Fruit fly (Drosophila melanogaster) whole organism, pupa: ENCODE data around the gene CG14647.

Experiments
- CG10348 ChIP-seq: fragments of 200-800 bp; sonication (Bioruptor generic); IDR thresholded peaks from 2 replicates; pipeline ENCODE4 v1.3.6; 2022; ENCODE audit warnings: missing biosample characterization, missing genetic modification characterization
- CG12605 ChIP-seq: fragments of 200-800 bp; sonication (Bioruptor generic); IDR thresholded peaks from 2 replicates; pipeline ENCODE4 v1.3.6; 2022; ENCODE audit warnings: missing biosample characterization, missing genetic modification characterization
- CG13204 ChIP-seq: fragments of 200-800 bp; sonication (Bioruptor generic); optimal IDR thresholded peaks from 2 replicates; lab custom pipeline; 2018; ENCODE audit warnings: missing biosample characterization, mild to moderate bottlenecking, missing genetic modification characterization, moderate library complexity
- CG14655 ChIP-seq: fragments of 200-800 bp; sonication (Bioruptor generic); optimal IDR thresholded peaks from 3 replicates; lab custom pipeline; 2017; ENCODE audit warnings: mild to moderate bottlenecking, missing biosample characterization, missing genetic modification reagents, missing genetic modification characterization
- CG15710 ChIP-seq: fragments of 200-800 bp; sonication (Bioruptor generic); optimal IDR thresholded peaks from 2 replicates; lab custom pipeline; 2018; ENCODE audit warnings: missing biosample characterization, mild to moderate bottlenecking, missing genetic modification characterization, moderate library complexity
- CG17806 ChIP-seq: fragments of 200-800 bp; sonication (Bioruptor generic); optimal IDR thresholded peaks from 2 replicates; lab custom pipeline; 2018; ENCODE audit warnings: missing biosample characterization, mild to moderate bottlenecking, missing genetic modification characterization, moderate library complexity
- CG32121 ChIP-seq: fragments of 200-800 bp; sonication (Bioruptor generic); IDR thresholded peaks from 2 replicates; pipeline ENCODE4 v1.3.6; 2022; ENCODE audit warnings: missing biosample characterization, missing genetic modification characterization
- CG34367 ChIP-seq: fragments of 200-800 bp; sonication (Bioruptor generic); optimal IDR thresholded peaks from 2 replicates; lab custom pipeline; 2018; ENCODE audit warnings: missing biosample characterization, mild to moderate bottlenecking, missing genetic modification characterization
- CG4496 ChIP-seq: fragments of 200-800 bp; sonication (Bioruptor generic); IDR thresholded peaks from 3 replicates; pipeline ENCODE4 v1.3.6; 2022; ENCODE audit warnings: missing biosample characterization, missing genetic modification characterization
- CG8159 ChIP-seq: fragments of 200-800 bp; sonication (Bioruptor generic); optimal IDR thresholded peaks from 3 replicates; lab custom pipeline; 2018; ENCODE audit warnings: missing biosample characterization, mild to moderate bottlenecking, missing genetic modification characterization, moderate library complexity
- CG8301 ChIP-seq: fragments of 200-800 bp; sonication (Bioruptor generic); optimal IDR thresholded peaks from 2 replicates; lab custom pipeline; 2018; ENCODE audit warnings: missing biosample characterization, mild to moderate bottlenecking, missing genetic modification characterization
- CG9948 ChIP-seq: fragments of 200-800 bp; sonication (Bioruptor generic); optimal IDR thresholded peaks from 2 replicates; lab custom pipeline; 2018; ENCODE audit warnings: missing biosample characterization, mild to moderate bottlenecking, missing genetic modification characterization, moderate library complexity
- D1 ChIP-seq: fragments of 200-800 bp; sonication (Bioruptor generic); optimal IDR thresholded peaks from 2 replicates; lab custom pipeline; 2018; ENCODE audit warnings: missing biosample characterization, mild to moderate bottlenecking, missing genetic modification characterization, moderate library complexity
- EcR ChIP-seq: fragments of 200-800 bp; sonication (Bioruptor generic); optimal IDR thresholded peaks from 3 replicates; lab custom pipeline; 2019; ENCODE audit warnings: missing biosample characterization, missing genetic modification characterization, mild to moderate bottlenecking, moderate library complexity, missing genetic modification reagents
- Ets98B ChIP-seq: fragments of 200-800 bp; sonication (Bioruptor generic); IDR thresholded peaks from 2 replicates; pipeline ENCODE4 v1.3.6; 2022; ENCODE audit warnings: missing biosample characterization, missing genetic modification characterization
- Pif1A ChIP-seq: fragments of 200-800 bp; sonication (Bioruptor generic); optimal IDR thresholded peaks from 3 replicates; lab custom pipeline; 2016; ENCODE audit warnings: missing biosample characterization, missing genetic modification characterization
- Pif1B ChIP-seq: fragments of 200-800 bp; sonication (Bioruptor generic); optimal IDR thresholded peaks from 3 replicates; lab custom pipeline; 2016; ENCODE audit warnings: missing biosample characterization, missing genetic modification characterization
- Snoo ChIP-seq: fragments of 200-800 bp; sonication (Bioruptor generic); optimal IDR thresholded peaks from 3 replicates; lab custom pipeline; 2017; ENCODE audit warnings: missing biosample characterization, mild to moderate bottlenecking, missing genetic modification characterization, inconsistent platforms
- fd96Ca ChIP-seq: fragments of 200-800 bp; sonication (Bioruptor generic); IDR thresholded peaks from 3 replicates; pipeline ENCODE4 v1.3.6; 2022; ENCODE audit warnings: missing biosample characterization, missing genetic modification characterization
- gl ChIP-seq: fragments of 200-800 bp; sonication (Bioruptor generic); optimal IDR thresholded peaks from 2 replicates; lab custom pipeline; 2018; ENCODE audit warnings: missing biosample characterization, mild to moderate bottlenecking, missing genetic modification characterization
- rn ChIP-seq: fragments of 200-800 bp; sonication (Bioruptor generic); IDR thresholded peaks from 2 replicates; pipeline ENCODE4 v1.3.6; 2022; ENCODE audit warnings: missing biosample characterization, missing genetic modification characterization

The CG14647 gene

DNA sequence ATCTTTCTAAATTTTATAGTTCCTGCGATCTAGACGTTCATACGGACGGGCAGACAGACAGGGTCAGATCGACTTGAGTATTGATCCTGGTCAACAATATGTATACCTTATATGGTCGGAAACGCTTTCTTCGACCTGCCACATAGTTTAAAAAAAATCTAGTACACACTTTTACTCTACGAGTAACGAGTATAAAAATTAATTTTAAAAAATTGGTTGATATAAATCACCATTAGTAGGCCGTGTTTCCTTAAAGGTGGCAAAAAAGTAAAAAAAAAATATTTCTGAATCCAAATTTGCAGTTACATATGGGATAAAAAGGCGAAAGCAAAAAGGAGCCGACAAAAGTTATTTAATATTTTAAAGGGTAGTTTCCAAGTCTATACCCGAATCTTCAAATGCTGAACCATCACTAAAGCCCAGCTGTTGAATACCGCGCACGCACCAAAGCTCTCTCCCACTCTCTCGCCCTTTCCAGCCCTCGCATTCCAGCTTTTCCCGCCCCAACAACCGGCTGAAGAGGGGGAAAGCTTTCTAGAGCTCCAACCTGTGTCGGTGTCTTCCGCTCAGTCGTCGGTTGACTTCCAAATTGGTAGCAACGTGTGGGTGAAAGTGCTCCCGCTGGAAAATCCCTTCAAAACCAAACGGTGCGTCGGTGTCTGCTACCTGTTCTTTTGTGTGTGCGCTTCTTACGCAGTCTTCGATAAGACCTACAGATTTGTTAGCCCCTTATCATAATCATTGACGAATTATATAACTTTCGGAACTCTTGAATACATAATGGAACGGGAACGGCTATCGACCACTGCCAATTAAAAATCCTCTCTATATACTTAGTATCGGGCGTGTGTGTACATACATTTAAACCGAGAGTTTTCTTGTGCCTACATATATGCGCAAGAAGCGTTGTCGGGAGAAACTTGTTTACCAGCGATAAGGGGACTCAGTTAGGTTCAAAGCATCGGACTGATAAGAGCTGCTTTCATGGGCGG is 21.7 kb upstream of the CG14647 start, which contains the start of gene Sfxn1-3:
Gene Sfxn1-3 (plus strand): TSS at position 238 of the 992 bp plus-strand sequence.
- TF ChIP-seq Snoo (tag; lab: Kevin White, UChicago) (peak; percentile 39), D1 (tag; lab: Kevin White, UChicago) (peak; percentile 67), gl (tag; lab: Kevin White, UChicago) (peak; percentile 13), Ets98B (no peak; the same call in 1 of the 2 replicates), EcR (GFP tag; lab: Kevin White, UChicago) (peak; percentile 82), CG10348 (GFP tag; lab: Robert Waterston, UW) (no peak), Pif1B (GFP tag; lab: Kevin White, UChicago) (peak; percentile 54), CG34367 (no peak), CG17806 (tag; lab: Kevin White, UChicago) (peak; percentile 5), CG12605 (GFP tag; lab: Robert Waterston, UW) (peak; percentile 53; the same call in 1 of the 2 replicates), CG8159 (tag; lab: Kevin White, UChicago) (no peak)

DNA sequence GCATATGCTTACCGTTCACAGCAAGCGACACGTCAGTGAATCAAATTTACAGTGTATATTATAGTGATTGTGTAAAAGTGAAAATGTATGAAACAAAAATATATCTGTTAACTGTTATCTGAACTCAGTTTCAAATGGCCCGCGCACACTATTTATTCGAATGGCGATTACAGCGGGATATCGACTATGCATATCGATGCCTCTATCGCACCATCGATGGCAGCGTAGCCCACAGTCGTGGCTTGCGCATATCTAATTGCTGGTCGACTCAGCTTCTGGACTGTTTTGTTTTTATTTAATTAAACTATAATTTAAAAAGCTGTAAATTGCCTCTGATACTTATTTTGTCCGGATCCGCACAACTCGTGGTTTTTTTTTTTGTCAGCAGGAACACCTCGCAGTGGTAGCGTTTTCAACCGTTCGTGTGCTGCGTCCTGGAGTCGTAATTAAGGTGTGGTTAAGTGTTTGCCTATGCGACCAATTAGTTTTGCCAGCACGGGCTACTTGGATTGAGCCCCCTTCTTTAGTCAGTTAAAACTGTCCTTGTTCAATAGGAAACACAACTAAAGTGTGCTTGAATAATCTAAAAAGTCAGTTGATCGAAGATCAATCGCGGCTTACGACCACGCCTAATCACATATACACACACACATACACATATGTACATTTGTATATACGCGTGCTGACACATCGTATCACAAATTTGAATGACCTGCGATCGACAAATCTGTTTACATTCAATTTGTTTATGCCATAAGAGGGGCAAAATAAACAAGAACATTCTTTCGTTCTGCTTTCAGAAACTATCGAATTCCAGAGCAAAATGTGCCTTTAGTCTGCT is 19.0 kb upstream of the CG14647 start, which contains the start of gene Cont:
Gene Cont (plus strand): TSS at position 228 of the 841 bp plus-strand sequence.
- TF ChIP-seq CG15710 (tag; lab: Kevin White, UChicago): no peak
- no peak for TF ChIP-seq CG12605 (GFP tag; lab: Robert Waterston, UW)
- no peak for TF ChIP-seq gl (tag; lab: Kevin White, UChicago)
- no peak for TF ChIP-seq CG13204
- no peak for TF ChIP-seq rn (GFP tag; lab: Robert Waterston, UW)
- no peak for TF ChIP-seq CG4496 (GFP tag; lab: Robert Waterston, UW)
- no peak for TF ChIP-seq Snoo (tag; lab: Kevin White, UChicago)
- no peak for TF ChIP-seq CG17806 (tag; lab: Kevin White, UChicago)
- no peak for TF ChIP-seq CG9948 (tag; lab: Kevin White, UChicago)
- TF ChIP-seq, all 21 proteins: peak for 0

DNA sequence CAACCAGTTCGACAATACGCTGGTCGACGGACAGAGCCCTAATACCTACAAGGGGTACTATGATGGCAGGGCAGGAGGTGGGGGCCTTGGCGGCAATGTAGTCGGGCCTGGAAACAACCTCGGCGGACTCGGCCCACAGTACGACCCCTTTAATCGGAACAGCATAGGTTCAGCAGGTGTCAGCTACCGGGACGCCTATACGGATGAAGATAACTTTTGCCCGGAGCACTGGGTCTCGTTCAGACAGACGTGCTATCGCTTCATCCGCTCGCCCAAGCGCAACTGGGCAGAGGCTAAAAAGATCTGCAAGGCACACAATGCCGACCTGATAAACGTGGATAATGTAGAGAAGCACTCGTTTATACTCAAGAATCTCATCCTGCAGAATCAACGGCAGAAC is 18.1 kb upstream of the CG14647 start:
- no peak for TF ChIP-seq fd96Ca (GFP tag; lab: Robert Waterston, UW)
- no peak for TF ChIP-seq CG8159 (tag; lab: Kevin White, UChicago)
- no peak for TF ChIP-seq CG8301 (tag; lab: Kevin White, UChicago)
- no peak for TF ChIP-seq Ets98B
- no peak for TF ChIP-seq CG32121
- TF ChIP-seq D1 (tag; lab: Kevin White, UChicago): no peak
- TF ChIP-seq CG14655: no peak
- no peak for TF ChIP-seq Pif1B (GFP tag; lab: Kevin White, UChicago)
- TF ChIP-seq EcR (GFP tag; lab: Kevin White, UChicago): no peak
- TF ChIP-seq rn (GFP tag; lab: Robert Waterston, UW): no peak
- no peak for TF ChIP-seq CG34367
- no peak for TF ChIP-seq CG17806 (tag; lab: Kevin White, UChicago)
- TF ChIP-seq Snoo (tag; lab: Kevin White, UChicago): no peak
- no peak for TF ChIP-seq CG13204
- no peak for TF ChIP-seq CG9948 (tag; lab: Kevin White, UChicago)
- TF ChIP-seq CG4496 (GFP tag; lab: Robert Waterston, UW): no peak
- TF ChIP-seq gl (tag; lab: Kevin White, UChicago): no peak
- no peak for TF ChIP-seq CG15710 (tag; lab: Kevin White, UChicago)
- TF ChIP-seq Pif1A (GFP tag; lab: Kevin White, UChicago): no peak

DNA sequence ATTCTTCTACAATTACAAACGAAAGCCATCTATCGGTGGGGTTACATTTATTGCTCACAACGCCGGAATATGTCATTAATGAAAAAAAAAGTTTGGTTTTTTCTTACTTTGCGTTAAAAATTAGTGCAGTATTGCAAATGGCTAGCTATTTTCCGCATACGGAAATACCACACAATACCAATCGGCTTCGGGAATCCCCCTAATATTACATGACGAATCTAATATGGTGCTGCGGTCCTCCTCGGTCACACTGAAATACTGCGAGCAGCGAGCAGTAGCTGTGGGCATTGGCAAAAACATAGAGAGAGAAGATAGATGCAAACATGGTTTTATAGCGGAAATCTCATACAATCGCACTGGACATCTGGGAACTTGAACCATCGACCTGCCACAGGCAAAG is 12.8 kb upstream of the CG14647 start, which contains the start of gene tub:
Gene tub (plus strand): TSS at position 253 of the 400 bp plus-strand sequence.
- TF ChIP-seq fd96Ca (GFP tag; lab: Robert Waterston, UW): no peak
- TF ChIP-seq CG8301 (tag; lab: Kevin White, UChicago): no peak
- no peak for TF ChIP-seq D1 (tag; lab: Kevin White, UChicago)
- no peak for TF ChIP-seq CG9948 (tag; lab: Kevin White, UChicago)
- TF ChIP-seq Ets98B: peak; percentile 15; the same call in 1 of the 2 replicates
- peak; percentile 8 for TF ChIP-seq EcR (GFP tag; lab: Kevin White, UChicago)
- TF ChIP-seq CG13204: no peak
- no peak for TF ChIP-seq CG17806 (tag; lab: Kevin White, UChicago)
- peak; percentile 29; the same call in 1 of the 3 replicates for TF ChIP-seq CG4496 (GFP tag; lab: Robert Waterston, UW)
- TF ChIP-seq Pif1A (GFP tag; lab: Kevin White, UChicago): no peak
- TF ChIP-seq Snoo (tag; lab: Kevin White, UChicago): peak; percentile 24
- no peak for TF ChIP-seq CG10348 (GFP tag; lab: Robert Waterston, UW)
- peak; percentile 1 for TF ChIP-seq CG34367
- no peak for TF ChIP-seq CG14655
- TF ChIP-seq CG32121: peak; percentile 29
- TF ChIP-seq rn (GFP tag; lab: Robert Waterston, UW): no peak
- no peak for TF ChIP-seq Pif1B (GFP tag; lab: Kevin White, UChicago)
- no peak for TF ChIP-seq CG8159 (tag; lab: Kevin White, UChicago)
- no peak for TF ChIP-seq gl (tag; lab: Kevin White, UChicago)
- TF ChIP-seq CG12605 (GFP tag; lab: Robert Waterston, UW): no peak
- peak; percentile 16 for TF ChIP-seq CG15710 (tag; lab: Kevin White, UChicago)
